Worm (Caenorhabditis elegans) whole organism, midembryonic: ENCODE results near the gene F58D2.4.

Experiments used
- T22C8.4 ChIP-seq: fragments of 200-800 bp; sonication (Bioruptor generic); IDR thresholded peaks from 2 replicates; pipeline ENCODE4 v1.3.6; 2022; ENCODE audit warnings: missing genetic modification characterization, missing compliant biosample characterization
- cog-1 ChIP-seq: sonication (generic microtip); optimal IDR thresholded peaks from 2 replicates; lab custom pipeline; 2016; ENCODE audit warnings: missing genetic modification characterization, missing compliant biosample characterization
- flt-1 ChIP-seq: fragments of 200-800 bp; sonication (Bioruptor generic); IDR thresholded peaks from 2 replicates; pipeline ENCODE4 v1.3.6; 2022; ENCODE audit warnings: missing genetic modification characterization, missing compliant biosample characterization
- klf-2 ChIP-seq: fragments of 200-800 bp; sonication (Bioruptor generic); conservative IDR thresholded peaks from 2 replicates; pipeline ENCODE4 v1.3.6; 2022; ENCODE audit warnings: missing genetic modification reagents, missing genetic modification characterization, missing compliant biosample characterization
- med-1 ChIP-seq: sonication (generic microtip); optimal IDR thresholded peaks from 2 replicates; lab custom pipeline; 2017; ENCODE audit warnings: missing genetic modification characterization, mild to moderate bottlenecking, missing compliant biosample characterization, antibody characterized with exemption, missing genetic modification reagents; ENCODE audit not compliant: insufficient read depth
- ref-1 ChIP-seq: fragments of 200-800 bp; sonication (Bioruptor generic); conservative IDR thresholded peaks from 2 replicates; pipeline ENCODE4 v1.3.6; 2022; ENCODE audit warnings: missing genetic modification reagents, missing genetic modification characterization, missing compliant biosample characterization
- tab-1 ChIP-seq: fragments of 200-800 bp; sonication (Bioruptor generic); IDR thresholded peaks from 2 replicates; pipeline ENCODE4 v1.3.6; 2022; ENCODE audit warnings: missing genetic modification characterization, missing compliant biosample characterization
- ztf-23 ChIP-seq: fragments of 200-800 bp; sonication (Bioruptor generic); IDR thresholded peaks from 2 replicates; pipeline ENCODE4 v1.3.6; 2022; ENCODE audit warnings: missing genetic modification reagents, missing genetic modification characterization, missing compliant biosample characterization
- ztf-29 ChIP-seq: fragments of 200-800 bp; sonication (Bioruptor generic); IDR thresholded peaks from 2 replicates; pipeline ENCODE4 v1.3.6; 2022; ENCODE audit warnings: missing genetic modification reagents, missing genetic modification characterization, missing compliant biosample characterization

F58D2.4 gene

DNA sequence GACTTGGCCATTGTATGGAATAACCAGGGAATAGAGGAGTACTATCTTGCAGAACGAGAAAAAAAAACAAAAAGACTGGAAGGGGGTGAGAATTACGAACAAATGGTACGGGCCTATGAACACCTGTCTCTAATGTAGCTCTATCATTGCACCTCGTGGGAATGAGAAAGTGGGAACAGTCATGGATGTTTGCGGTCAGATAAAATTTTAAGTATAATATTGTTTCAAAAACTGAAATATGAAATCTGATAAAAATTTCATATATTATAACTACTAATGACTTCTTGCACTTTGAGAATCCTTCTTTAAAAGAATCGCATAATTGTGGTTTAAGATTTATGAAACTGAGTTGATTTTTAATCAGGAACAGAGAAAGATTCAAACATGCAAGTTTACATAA is 4.4 kb upstream of the F58D2.4 start, which contains the start of gene F58D2.5:
Gene F58D2.5 (minus strand): TSS at position 101 of the 400 bp plus-strand sequence.
- no peak for TF ChIP-seq flt-1 (GFP tag; lab: Robert Waterston, UW)
- TF ChIP-seq T22C8.4 = no peak
- no peak for TF ChIP-seq med-1 (GFP tag; lab: Kevin White, UChicago)
- TF ChIP-seq ztf-29 (GFP tag; lab: Robert Waterston, UW) = no peak
- no peak for TF ChIP-seq ref-1

DNA sequence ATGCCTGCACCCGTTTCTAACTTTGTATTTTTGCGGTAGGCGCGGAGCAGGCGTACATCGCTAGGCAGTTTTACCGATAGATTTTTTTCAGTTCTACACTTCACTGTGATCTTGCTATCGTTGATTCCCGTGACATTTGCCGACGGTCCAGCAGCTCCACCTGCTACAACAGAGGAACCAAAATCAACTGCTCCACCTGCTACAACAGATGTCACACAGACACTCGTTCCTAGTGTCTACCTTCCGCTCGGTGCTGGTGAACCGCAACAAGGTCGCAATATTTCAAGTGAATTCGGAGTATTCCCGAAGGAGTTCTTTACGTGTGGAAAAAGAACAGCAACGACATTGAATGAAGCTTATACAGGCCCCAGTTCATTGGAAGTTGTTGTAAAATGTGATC is 1.2 kb upstream of the F58D2.4 start:
- TF ChIP-seq tab-1 (GFP tag; lab: Robert Waterston, UW) = no peak
- TF ChIP-seq ztf-23 (GFP tag; lab: Robert Waterston, UW) = no peak
- TF ChIP-seq flt-1 (GFP tag; lab: Robert Waterston, UW) = no peak
- TF ChIP-seq T22C8.4 = no peak
- no peak for TF ChIP-seq ref-1
- TF ChIP-seq klf-2 = no peak
- TF ChIP-seq cog-1 (tag; lab: Kevin White, UChicago) = no peak
- no peak for TF ChIP-seq med-1 (GFP tag; lab: Kevin White, UChicago)

DNA sequence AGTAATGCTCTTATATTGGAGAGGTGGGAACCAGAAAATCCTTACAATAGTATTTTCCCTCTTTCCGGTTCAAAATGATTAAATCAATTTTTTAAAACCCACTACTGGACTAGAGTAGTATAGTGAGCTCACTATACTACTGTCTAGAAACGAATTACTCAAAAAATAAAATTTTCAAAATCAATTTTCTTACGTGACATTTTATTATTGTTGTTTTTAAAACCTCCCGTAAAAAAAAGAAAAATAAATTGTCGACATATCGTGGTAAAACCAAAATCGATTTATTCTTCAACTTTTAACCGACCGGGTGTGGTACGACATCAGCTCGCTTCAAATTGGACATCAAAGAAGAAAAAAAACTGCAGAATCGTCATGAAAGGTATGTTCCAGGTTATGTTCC is 608 bp upstream of the F58D2.4 start, which contains the start of gene F58D2.2:
Gene F58D2.2 (plus strand): TSS at position 301 of the 400 bp plus-strand sequence.
- TF ChIP-seq ztf-29 (GFP tag; lab: Robert Waterston, UW) (no peak), flt-1 (GFP tag; lab: Robert Waterston, UW) (no peak), ref-1 (no peak), med-1 (GFP tag; lab: Kevin White, UChicago) (no peak), T22C8.4 (no peak), tab-1 (GFP tag; lab: Robert Waterston, UW) (no peak), ztf-23 (GFP tag; lab: Robert Waterston, UW) (no peak), cog-1 (tag; lab: Kevin White, UChicago) (no peak), klf-2 (no peak)

DNA sequence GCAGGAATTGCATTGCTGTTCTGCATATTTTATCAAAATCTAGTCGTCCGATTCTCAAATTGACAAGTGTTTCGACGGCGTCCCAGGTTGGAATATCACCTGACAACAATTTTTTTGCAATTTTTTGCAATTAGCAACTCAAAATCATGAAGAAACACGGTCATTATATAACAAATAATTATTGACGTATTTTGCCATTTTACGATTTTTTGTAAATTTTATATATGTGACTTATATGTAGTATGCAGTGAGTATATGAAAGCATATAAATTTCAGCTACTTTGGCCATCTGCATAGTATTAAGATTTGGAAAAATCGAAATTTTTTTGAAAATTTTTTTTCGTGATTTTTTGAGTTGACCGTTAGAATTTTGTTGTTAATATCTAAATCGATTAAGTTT is 8.1 kb downstream of the F58D2.4 start, which contains the start of gene F58D2.3:
Gene F58D2.3 (minus strand): TSS at position 101 of the 400 bp plus-strand sequence.
- TF ChIP-seq med-1 (GFP tag; lab: Kevin White, UChicago) (no peak), klf-2 (no peak), ztf-29 (GFP tag; lab: Robert Waterston, UW) (no peak), ref-1 (no peak), T22C8.4 (no peak), cog-1 (tag; lab: Kevin White, UChicago) (no peak), tab-1 (GFP tag; lab: Robert Waterston, UW) (no peak), flt-1 (GFP tag; lab: Robert Waterston, UW) (no peak), ztf-23 (GFP tag; lab: Robert Waterston, UW) (no peak)

DNA sequence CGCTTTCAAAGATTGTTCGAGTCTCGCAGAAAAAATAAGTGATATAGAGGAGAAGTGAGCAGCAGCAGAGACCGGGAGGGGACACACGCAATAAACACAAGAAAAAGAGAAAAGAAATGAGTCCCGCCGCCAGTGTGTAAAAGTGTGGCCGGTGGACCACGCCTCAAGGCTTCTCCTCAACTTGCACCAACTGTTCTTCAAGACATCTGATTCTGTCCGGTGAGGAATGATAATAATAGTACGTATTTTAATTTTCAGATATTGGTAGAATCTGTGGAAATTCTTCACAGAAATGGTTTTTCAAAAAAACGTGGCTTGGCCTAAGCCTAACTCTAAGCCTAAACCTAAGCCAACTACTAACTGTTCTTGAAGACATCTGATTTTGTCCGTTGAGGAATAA is 9.6 kb downstream of the F58D2.4 start, which contains the start of gene lev-1:
Gene lev-1 (minus strand): TSS at position 101 of the 400 bp plus-strand sequence.
- TF ChIP-seq ref-1 (no peak), tab-1 (GFP tag; lab: Robert Waterston, UW) (no peak), flt-1 (GFP tag; lab: Robert Waterston, UW) (no peak), klf-2 (no peak), cog-1 (tag; lab: Kevin White, UChicago) (no peak), ztf-23 (GFP tag; lab: Robert Waterston, UW) (no peak), med-1 (GFP tag; lab: Kevin White, UChicago) (no peak), ztf-29 (GFP tag; lab: Robert Waterston, UW) (no peak)

DNA sequence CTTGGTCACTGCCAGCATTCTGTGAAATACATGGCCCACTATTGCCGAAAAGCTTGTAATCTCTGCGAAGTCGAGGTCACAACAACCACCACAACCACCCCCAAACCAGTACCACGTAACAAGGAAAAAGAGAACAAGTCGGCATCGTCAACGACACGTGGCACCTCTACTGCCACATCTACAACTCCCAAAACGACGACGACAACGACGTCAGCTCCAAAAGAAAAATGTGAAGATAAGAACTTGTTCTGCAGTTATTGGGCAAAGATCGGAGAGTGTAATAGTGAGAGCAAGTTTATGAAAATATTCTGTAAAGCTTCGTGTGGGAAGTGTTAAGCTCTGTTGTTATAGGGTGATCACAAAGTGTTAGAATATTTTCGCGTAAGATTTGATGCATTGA is 15.5 kb downstream of the F58D2.4 start:
- no peak for TF ChIP-seq ztf-29 (GFP tag; lab: Robert Waterston, UW)
- TF ChIP-seq ref-1 = no peak
- no peak for TF ChIP-seq flt-1 (GFP tag; lab: Robert Waterston, UW)
- no peak for TF ChIP-seq ztf-23 (GFP tag; lab: Robert Waterston, UW)
- TF ChIP-seq tab-1 (GFP tag; lab: Robert Waterston, UW) = no peak
- TF ChIP-seq T22C8.4 = no peak
- no peak for TF ChIP-seq klf-2
- TF ChIP-seq med-1 (GFP tag; lab: Kevin White, UChicago) = no peak
- TF ChIP-seq cog-1 (tag; lab: Kevin White, UChicago) = no peak

DNA sequence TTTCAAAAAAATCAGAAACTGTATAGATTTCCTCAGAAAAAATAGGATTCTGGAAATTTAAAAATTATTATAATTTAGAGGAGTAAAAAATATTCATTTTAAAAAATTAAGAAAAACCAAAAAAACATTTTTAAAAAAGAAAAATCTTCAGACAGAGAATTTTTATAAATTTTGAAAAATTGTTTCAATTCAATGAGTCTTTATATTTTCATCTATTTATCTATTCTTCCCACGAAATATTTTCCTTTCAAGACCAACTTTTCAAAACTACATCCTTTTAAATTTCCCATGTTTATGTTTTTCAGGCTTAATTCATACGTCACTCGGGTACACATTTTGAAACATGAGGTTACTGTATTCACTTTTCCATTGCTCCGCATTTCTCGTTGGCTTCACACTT is 18.6 kb downstream of the F58D2.4 start, which contains the start of gene nas-14:
Gene nas-14 (plus strand): TSS at position 301 of the 400 bp plus-strand sequence.
- TF ChIP-seq T22C8.4 = no peak
- TF ChIP-seq ztf-23 (GFP tag; lab: Robert Waterston, UW) = no peak
- no peak for TF ChIP-seq flt-1 (GFP tag; lab: Robert Waterston, UW)
- no peak for TF ChIP-seq cog-1 (tag; lab: Kevin White, UChicago)
- no peak for TF ChIP-seq ztf-29 (GFP tag; lab: Robert Waterston, UW)
- no peak for TF ChIP-seq ref-1
- TF ChIP-seq tab-1 (GFP tag; lab: Robert Waterston, UW) = no peak
- no peak for TF ChIP-seq klf-2
- TF ChIP-seq med-1 (GFP tag; lab: Kevin White, UChicago) = no peak

DNA sequence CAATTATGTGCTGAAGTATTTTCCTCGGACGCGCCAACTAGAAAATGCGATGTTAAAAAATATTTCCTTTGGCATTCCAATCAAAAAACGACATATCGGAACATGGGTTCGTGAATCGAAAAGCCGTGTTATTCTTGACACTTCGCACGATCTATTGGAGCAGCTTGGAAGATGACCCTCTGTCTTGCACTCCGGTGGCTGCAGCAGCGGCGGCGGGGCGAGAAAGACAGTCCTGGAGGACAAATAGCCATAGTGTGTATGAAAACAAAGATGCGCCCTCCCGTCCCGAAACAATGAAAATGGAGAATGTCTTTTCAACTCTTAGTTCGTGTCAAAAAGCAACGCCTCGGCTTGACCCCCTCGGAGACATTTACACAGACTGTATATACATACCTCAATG is 21.3 kb downstream of the F58D2.4 start:
- TF ChIP-seq klf-2 (no peak), ref-1 (no peak), tab-1 (GFP tag; lab: Robert Waterston, UW) (no peak)

DNA sequence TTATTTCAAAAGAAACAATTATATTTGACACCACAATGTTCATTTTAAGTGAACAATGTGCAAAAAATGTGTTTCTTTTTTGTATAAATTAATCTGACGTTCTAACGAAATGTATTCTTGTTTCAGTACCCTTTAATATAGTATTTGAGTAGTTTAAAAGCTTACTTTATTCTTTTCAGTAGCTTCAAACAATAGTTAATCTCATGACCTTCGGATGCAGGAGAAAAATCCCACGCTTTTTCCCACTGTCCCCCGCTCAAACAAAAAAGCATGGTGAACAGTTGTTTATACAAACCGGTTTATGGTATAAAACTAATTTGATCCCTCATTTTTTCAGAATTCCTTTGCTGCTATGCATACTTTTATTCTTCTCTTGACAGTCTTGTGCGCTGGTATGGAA is 23.7 kb downstream of the F58D2.4 start, which contains the start of gene scl-14:
Gene scl-14 (plus strand): TSS at position 301 of the 400 bp plus-strand sequence.
- no peak for TF ChIP-seq klf-2
- TF ChIP-seq tab-1 (GFP tag; lab: Robert Waterston, UW) = no peak
- TF ChIP-seq ref-1 = no peak
- no peak for TF ChIP-seq flt-1 (GFP tag; lab: Robert Waterston, UW)
- no peak for TF ChIP-seq med-1 (GFP tag; lab: Kevin White, UChicago)
- no peak for TF ChIP-seq ztf-29 (GFP tag; lab: Robert Waterston, UW)
- no peak for TF ChIP-seq T22C8.4
- no peak for TF ChIP-seq ztf-23 (GFP tag; lab: Robert Waterston, UW)
- no peak for TF ChIP-seq cog-1 (tag; lab: Kevin White, UChicago)
